Worm (Caenorhabditis elegans) whole organism, midembryonic: ENCODE data around the gene tag-241.

Source experiments
- T22C8.4 ChIP-seq: fragments of 200-800 bp; sonication (Bioruptor generic); IDR thresholded peaks from 2 replicates; pipeline ENCODE4 v1.3.6; 2022; ENCODE audit warnings: missing genetic modification characterization, missing compliant biosample characterization
- cog-1 ChIP-seq: sonication (generic microtip); optimal IDR thresholded peaks from 2 replicates; lab custom pipeline; 2016; ENCODE audit warnings: missing genetic modification characterization, missing compliant biosample characterization
- flt-1 ChIP-seq: fragments of 200-800 bp; sonication (Bioruptor generic); IDR thresholded peaks from 2 replicates; pipeline ENCODE4 v1.3.6; 2022; ENCODE audit warnings: missing genetic modification characterization, missing compliant biosample characterization
- klf-2 ChIP-seq: fragments of 200-800 bp; sonication (Bioruptor generic); conservative IDR thresholded peaks from 2 replicates; pipeline ENCODE4 v1.3.6; 2022; ENCODE audit warnings: missing genetic modification reagents, missing genetic modification characterization, missing compliant biosample characterization
- med-1 ChIP-seq: sonication (generic microtip); optimal IDR thresholded peaks from 2 replicates; lab custom pipeline; 2017; ENCODE audit warnings: missing genetic modification characterization, mild to moderate bottlenecking, missing compliant biosample characterization, antibody characterized with exemption, missing genetic modification reagents; ENCODE audit not compliant: insufficient read depth
- ref-1 ChIP-seq: fragments of 200-800 bp; sonication (Bioruptor generic); conservative IDR thresholded peaks from 2 replicates; pipeline ENCODE4 v1.3.6; 2022; ENCODE audit warnings: missing genetic modification reagents, missing genetic modification characterization, missing compliant biosample characterization
- tab-1 ChIP-seq: fragments of 200-800 bp; sonication (Bioruptor generic); IDR thresholded peaks from 2 replicates; pipeline ENCODE4 v1.3.6; 2022; ENCODE audit warnings: missing genetic modification characterization, missing compliant biosample characterization
- ztf-23 ChIP-seq: fragments of 200-800 bp; sonication (Bioruptor generic); IDR thresholded peaks from 2 replicates; pipeline ENCODE4 v1.3.6; 2022; ENCODE audit warnings: missing genetic modification reagents, missing genetic modification characterization, missing compliant biosample characterization
- ztf-29 ChIP-seq: fragments of 200-800 bp; sonication (Bioruptor generic); IDR thresholded peaks from 2 replicates; pipeline ENCODE4 v1.3.6; 2022; ENCODE audit warnings: missing genetic modification reagents, missing genetic modification characterization, missing compliant biosample characterization

tag-241 gene

DNA sequence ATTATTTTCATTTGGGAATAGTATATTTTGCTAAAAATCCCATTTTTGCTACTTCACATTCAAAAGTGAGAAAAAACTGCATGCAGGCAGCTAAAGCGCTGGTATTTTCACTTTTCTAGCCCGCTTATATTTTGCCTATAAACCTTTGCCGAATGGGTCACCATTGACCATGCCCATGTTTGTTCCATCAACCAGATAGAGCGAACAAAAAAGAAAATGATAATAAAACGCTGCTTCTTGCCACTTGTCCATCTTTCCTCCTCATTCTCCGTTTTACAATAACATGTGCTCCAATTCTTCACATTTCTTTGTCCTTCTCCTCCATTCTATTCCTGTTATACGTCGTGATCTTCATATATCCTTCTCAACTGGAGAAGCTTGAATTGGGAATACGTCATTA lies at the start of gene tag-241:
TSS of gene tag-241 (plus strand) at position 301 of the 400 bp plus-strand sequence.
- TF ChIP-seq ref-1, result no peak

DNA sequence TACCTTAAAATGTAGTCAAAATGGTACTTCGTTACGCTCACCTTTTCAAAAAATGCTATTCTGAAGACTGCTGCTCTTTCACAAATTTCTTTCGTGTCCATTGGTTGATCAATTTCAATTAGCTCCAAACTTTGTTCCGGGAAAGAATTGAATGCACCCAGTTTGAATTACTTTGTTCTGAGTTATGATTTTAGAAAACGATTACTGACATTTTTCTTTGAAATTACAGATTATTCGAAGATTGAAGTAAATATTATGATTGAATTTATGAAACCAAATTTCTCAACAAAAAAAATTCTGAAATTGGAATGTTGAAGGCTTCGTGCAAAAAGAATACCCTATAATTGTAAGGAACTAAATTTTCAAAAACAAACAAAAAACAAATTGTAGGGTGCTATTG lies 39.6 kb upstream of the tag-241 start, which contains the start of gene Y102F5A.1:
TSS of gene Y102F5A.1 (minus strand) at position 101 of the 400 bp plus-strand sequence.
- TF ChIP-seq med-1 (GFP tag; lab: Kevin White, UChicago) (no peak), klf-2 (no peak), tab-1 (GFP tag; lab: Robert Waterston, UW) (no peak), ztf-23 (GFP tag; lab: Robert Waterston, UW) (no peak), cog-1 (tag; lab: Kevin White, UChicago) (no peak), ref-1 (no peak), T22C8.4 (GFP tag; lab: Robert Waterston, UW) (no peak), ztf-29 (GFP tag; lab: Robert Waterston, UW) (no peak), flt-1 (GFP tag; lab: Robert Waterston, UW) (no peak)

DNA sequence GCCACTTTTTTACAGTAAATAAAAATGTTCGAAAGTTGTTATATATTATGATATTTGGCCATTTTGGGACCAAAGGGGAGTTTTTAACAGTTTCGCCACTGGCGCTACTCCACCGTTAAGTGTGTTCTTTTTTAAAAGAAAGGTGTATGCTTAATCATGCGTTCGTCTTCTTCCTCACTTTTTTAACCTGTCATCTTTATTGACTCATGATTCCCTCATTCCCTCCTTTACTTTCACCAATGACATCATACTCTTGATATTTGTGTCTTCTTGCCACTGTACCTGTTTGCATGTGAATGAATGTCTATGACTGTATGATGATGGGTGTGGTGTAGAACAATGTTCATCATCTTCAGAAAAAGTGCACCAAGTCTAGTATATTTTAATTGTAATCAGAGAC lies 33.2 kb upstream of the tag-241 start:
- TF ChIP-seq med-1 (GFP tag; lab: Kevin White, UChicago), result no peak
- TF ChIP-seq ref-1, result no peak
- no peak for TF ChIP-seq ztf-29 (GFP tag; lab: Robert Waterston, UW)
- no peak for TF ChIP-seq cog-1 (tag; lab: Kevin White, UChicago)
- no peak for TF ChIP-seq flt-1 (GFP tag; lab: Robert Waterston, UW)
- TF ChIP-seq ztf-23 (GFP tag; lab: Robert Waterston, UW), result no peak
- no peak for TF ChIP-seq tab-1 (GFP tag; lab: Robert Waterston, UW)
- TF ChIP-seq klf-2, result no peak
- no peak for TF ChIP-seq T22C8.4 (GFP tag; lab: Robert Waterston, UW)

DNA sequence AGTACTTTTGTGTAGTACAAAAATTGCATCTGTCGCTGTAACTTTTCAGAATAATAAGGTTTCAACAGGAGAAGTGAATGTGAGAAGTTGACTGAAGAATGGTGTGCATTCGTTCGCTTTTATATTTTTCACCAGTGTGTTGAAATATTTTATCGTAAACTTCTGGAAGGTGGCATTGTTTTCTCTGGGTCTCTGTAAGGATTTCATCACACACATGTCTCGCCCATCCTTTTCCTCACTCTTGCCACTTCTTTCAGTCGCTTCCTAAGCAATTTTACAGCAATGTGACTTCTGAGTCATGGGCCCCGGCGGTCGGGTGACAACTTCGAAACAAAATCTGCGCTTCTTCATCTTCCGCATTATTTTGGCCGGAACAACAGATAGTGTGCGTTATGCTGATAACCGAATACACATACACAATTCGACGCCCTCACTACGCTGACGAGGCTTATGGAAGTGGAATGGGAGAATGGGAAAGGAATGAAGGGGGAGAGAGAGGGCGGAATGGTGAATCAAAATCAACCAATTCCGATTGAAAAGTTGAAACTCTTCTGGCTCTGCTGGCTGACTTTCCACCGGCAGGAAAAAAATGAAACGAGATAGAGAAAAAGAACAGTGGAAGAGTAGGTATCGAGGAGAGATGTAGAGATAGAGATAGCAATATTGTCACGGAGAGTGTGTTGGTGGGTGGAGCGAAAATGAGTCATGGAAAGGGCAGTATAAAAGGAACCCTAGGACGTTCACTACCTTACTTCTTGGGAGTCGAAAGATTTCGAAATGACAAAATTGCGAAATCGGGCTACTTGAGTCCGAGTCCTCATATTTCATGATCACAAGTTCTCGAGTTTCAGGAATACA lies 32.2 kb upstream of the tag-241 start:
- TF ChIP-seq ref-1, result no peak
- TF ChIP-seq T22C8.4 (GFP tag; lab: Robert Waterston, UW), result no peak
- no peak for TF ChIP-seq ztf-23 (GFP tag; lab: Robert Waterston, UW)
- TF ChIP-seq flt-1 (GFP tag; lab: Robert Waterston, UW), result no peak
- no peak for TF ChIP-seq cog-1 (tag; lab: Kevin White, UChicago)
- TF ChIP-seq med-1 (GFP tag; lab: Kevin White, UChicago), result no peak
- TF ChIP-seq tab-1 (GFP tag; lab: Robert Waterston, UW), result no peak

DNA sequence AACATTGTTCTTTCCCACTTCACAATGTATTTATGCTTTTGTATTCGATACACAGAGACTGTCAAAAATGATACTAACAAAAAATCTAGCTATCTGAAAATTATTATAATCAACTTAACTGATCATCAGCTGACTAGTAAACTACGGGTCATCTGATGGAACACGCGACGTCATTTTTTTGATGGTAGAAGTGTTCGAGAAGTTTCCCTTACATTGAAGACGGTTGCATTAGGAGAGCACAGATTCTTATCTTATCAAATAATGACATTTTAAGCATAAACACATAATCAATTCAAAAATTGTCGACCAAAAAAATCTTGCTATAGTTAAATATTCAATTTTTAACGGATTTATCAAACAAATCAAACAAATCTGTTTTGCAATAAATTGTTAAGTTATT lies 31.1 kb upstream of the tag-241 start:
- TF ChIP-seq ref-1, result no peak
- no peak for TF ChIP-seq ztf-29 (GFP tag; lab: Robert Waterston, UW)
- TF ChIP-seq klf-2, result no peak
- TF ChIP-seq ztf-23 (GFP tag; lab: Robert Waterston, UW), result no peak
- TF ChIP-seq med-1 (GFP tag; lab: Kevin White, UChicago), result no peak

DNA sequence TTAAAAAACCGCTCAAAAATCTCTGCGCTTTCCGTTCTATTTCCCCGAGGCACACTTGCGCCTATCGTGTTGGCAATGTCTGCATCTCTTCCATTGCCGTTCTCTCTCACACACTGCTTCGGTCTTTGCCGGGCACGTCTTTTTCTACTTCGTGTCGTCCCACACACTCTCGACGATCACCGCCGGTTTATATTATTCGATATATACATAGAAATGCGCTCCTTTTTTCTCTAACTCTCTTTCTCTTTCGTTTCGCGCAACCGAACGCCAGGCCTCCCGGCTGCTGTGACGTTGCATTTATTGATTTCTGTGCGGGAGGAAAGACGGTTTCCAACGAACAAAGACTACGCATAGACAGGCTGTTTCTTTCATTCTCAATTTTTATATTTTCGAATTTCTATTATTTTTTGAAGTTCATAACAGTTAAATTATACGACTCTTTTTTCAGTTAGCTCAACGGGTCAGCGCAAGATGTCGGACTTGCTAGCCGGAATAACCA lies 25.7 kb upstream of the tag-241 start, which contains the start of gene rsd-3:
TSS of gene rsd-3 (plus strand) at position 449 of the 499 bp plus-strand sequence.
- TF ChIP-seq klf-2, result no peak
- TF ChIP-seq ztf-23 (GFP tag; lab: Robert Waterston, UW), result no peak
- no peak for TF ChIP-seq ref-1
- TF ChIP-seq ztf-29 (GFP tag; lab: Robert Waterston, UW), result no peak
- TF ChIP-seq T22C8.4 (GFP tag; lab: Robert Waterston, UW), result peak; percentile 77; the same call in 1 of the 2 replicates
- TF ChIP-seq tab-1 (GFP tag; lab: Robert Waterston, UW), result no peak
- TF ChIP-seq med-1 (GFP tag; lab: Kevin White, UChicago), result no peak
- peak; percentile 66; the same call in 1 of the 2 replicates for TF ChIP-seq flt-1 (GFP tag; lab: Robert Waterston, UW)
- TF ChIP-seq cog-1 (tag; lab: Kevin White, UChicago), result peak; percentile 42

DNA sequence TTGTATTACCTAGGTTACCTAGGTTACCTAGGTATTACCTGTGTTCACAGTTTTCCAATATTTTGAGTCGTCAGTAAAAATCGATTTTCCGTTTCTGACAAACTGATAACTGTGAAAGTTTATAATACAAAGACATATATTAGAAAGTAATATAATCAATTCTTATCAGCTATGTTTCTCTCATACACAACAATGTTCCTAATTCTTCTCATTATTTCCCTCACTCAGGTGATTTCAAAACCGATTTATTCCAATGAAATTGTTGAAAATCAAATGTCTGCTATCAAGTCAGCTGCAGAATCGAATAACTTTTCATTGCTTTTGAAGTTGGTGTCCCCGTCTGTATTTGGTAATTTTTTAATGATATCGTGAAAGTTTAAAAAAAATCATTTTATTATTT lies 19.7 kb upstream of the tag-241 start, which contains the start of gene C34E11.4:
TSS of gene C34E11.4 (plus strand) at position 154 of the 400 bp plus-strand sequence.
- TF ChIP-seq klf-2 (no peak), ztf-29 (GFP tag; lab: Robert Waterston, UW) (no peak), med-1 (GFP tag; lab: Kevin White, UChicago) (no peak), ref-1 (no peak), cog-1 (tag; lab: Kevin White, UChicago) (no peak), flt-1 (GFP tag; lab: Robert Waterston, UW) (no peak), T22C8.4 (GFP tag; lab: Robert Waterston, UW) (no peak), ztf-23 (GFP tag; lab: Robert Waterston, UW) (no peak), tab-1 (GFP tag; lab: Robert Waterston, UW) (no peak)

DNA sequence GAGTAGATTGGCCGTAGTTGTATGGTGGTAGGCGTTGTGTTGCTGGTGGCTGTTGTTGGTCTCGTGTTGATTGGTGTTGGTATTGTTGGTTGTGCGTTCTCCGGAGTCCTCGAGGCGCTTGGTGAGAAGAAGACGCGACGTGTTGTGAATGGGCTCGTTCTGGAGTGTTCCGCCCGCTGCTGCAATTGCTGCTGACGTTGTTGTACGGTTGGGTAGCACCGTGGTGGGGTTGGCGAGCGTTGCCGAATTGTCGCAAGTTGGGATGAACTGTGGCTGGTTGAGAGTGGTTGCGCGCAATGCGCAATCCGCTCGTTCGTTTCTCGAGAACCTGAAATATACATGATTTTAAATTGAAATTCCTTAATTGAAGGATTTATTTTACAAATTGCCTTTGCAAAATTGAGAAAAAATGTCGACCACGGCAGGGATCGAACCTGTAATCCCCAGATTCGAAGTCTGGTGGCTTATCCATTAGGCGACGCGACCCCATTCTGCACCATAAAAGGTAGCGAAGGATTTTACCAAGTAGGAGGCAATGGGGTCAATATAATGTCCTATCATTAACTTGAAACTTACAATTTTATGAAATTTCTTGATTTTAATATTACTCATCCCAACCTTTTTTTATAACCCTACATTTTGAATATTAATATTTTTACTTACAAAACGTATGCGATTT lies 17.5 kb upstream of the tag-241 start:
- TF ChIP-seq med-1 (GFP tag; lab: Kevin White, UChicago) (no peak), cog-1 (tag; lab: Kevin White, UChicago) (no peak), klf-2 (no peak), ztf-23 (GFP tag; lab: Robert Waterston, UW) (no peak), ref-1 (no peak), tab-1 (GFP tag; lab: Robert Waterston, UW) (no peak), flt-1 (GFP tag; lab: Robert Waterston, UW) (no peak), ztf-29 (GFP tag; lab: Robert Waterston, UW) (no peak), T22C8.4 (GFP tag; lab: Robert Waterston, UW) (no peak)

DNA sequence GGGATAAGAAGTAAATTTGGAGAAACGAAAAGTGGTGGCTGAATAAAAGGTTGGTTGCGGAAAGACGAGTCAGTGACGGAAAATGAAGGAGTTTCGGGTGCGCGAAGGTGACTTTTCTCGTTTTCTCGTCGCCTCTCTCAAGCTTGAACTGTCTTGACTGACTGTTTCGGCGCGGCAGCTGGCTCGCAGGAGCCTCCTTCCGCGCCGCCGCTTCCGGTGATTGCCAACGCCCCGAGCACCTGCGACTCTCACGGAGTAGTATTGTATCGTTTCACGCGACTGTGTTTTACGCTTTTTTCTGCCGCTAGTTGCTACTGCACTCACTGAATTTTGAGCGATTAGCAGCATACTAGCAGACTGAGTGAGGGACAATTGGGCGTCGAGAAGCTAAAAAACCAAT lies 9.1 kb upstream of the tag-241 start, which contains the start of gene C34E11.2:
TSS of gene C34E11.2 (minus strand) at position 84 of the 400 bp plus-strand sequence.
- TF ChIP-seq ref-1, result no peak
- no peak for TF ChIP-seq T22C8.4 (GFP tag; lab: Robert Waterston, UW)
- no peak for TF ChIP-seq med-1 (GFP tag; lab: Kevin White, UChicago)
- TF ChIP-seq tab-1 (GFP tag; lab: Robert Waterston, UW), result no peak
- no peak for TF ChIP-seq klf-2
- no peak for TF ChIP-seq cog-1 (tag; lab: Kevin White, UChicago)
- no peak for TF ChIP-seq ztf-29 (GFP tag; lab: Robert Waterston, UW)
- TF ChIP-seq flt-1 (GFP tag; lab: Robert Waterston, UW), result no peak
- TF ChIP-seq ztf-23 (GFP tag; lab: Robert Waterston, UW), result no peak
